Worm (Caenorhabditis elegans) whole organism, L4 larva: Measurements from ENCODE around the gene W09D10.5.

ENCODE experiments used
- F10B5.3 ChIP-seq: sonication (generic microtip); optimal IDR thresholded peaks from 2 replicates; lab custom pipeline; 2016; ENCODE audit warnings: mild to moderate bottlenecking, missing genetic modification characterization, missing compliant biosample characterization
- F49E8.2 ChIP-seq: sonication (generic microtip); optimal IDR thresholded peaks from 2 replicates; lab custom pipeline; 2016; ENCODE audit warnings: missing compliant biosample characterization, mild to moderate bottlenecking, missing genetic modification characterization, borderline replicate concordance
- R02D3.7 ChIP-seq: fragments of 150-350 bp; sonication (generic microtip); optimal IDR thresholded peaks from 3 replicates; lab custom pipeline; 2014; ENCODE audit warnings: missing biosample characterization, missing genetic modification characterization
- Y48G9A.11 ChIP-seq: fragments of 200-800 bp; sonication (Bioruptor generic); IDR thresholded peaks from 2 replicates; pipeline ENCODE4 v1.3.6; 2022; ENCODE audit warnings: missing genetic modification reagents, missing genetic modification characterization, missing compliant biosample characterization
- ZK337.2 ChIP-seq: fragments of 200-800 bp; sonication (Bioruptor generic); IDR thresholded peaks from 2 replicates; pipeline ENCODE4 v1.3.6; 2022; ENCODE audit warnings: missing genetic modification reagents, missing genetic modification characterization, missing compliant biosample characterization
- aha-1 ChIP-seq: fragments of 150-350 bp; peaks from one replicate; lab custom pipeline; 2014; ENCODE audit warnings: missing biosample characterization, missing genetic modification characterization
- aly-2 ChIP-seq: sonication (generic microtip); optimal IDR thresholded peaks from 2 replicates; lab custom pipeline; 2018; ENCODE audit warnings: missing biosample characterization, missing genetic modification characterization
- ama-1 ChIP-seq: fragments of 150-350 bp; optimal IDR thresholded peaks from 2 replicates; lab custom pipeline; 2014; ENCODE audit warnings: inconsistent platforms, mixed read lengths
- ceh-20 ChIP-seq: fragments of 200-800 bp; sonication (Bioruptor generic); IDR thresholded peaks from 2 replicates; pipeline ENCODE4 v1.3.6; 2022; ENCODE audit warnings: missing genetic modification reagents, missing genetic modification characterization, missing compliant biosample characterization
- daf-19 ChIP-seq: fragments of 200-800 bp; sonication (Bioruptor generic); conservative IDR thresholded peaks from 2 replicates; pipeline ENCODE4 v1.3.6; 2022; ENCODE audit warnings: missing genetic modification characterization, missing compliant biosample characterization
- dmd-6 ChIP-seq: fragments of 200-800 bp; sonication (Bioruptor generic); IDR thresholded peaks from 2 replicates; pipeline ENCODE4 v1.3.6; 2022; ENCODE audit warnings: missing genetic modification reagents, missing genetic modification characterization, missing compliant biosample characterization
- egl-27 ChIP-seq: sonication (generic microtip); optimal IDR thresholded peaks from 3 replicates; lab custom pipeline; 2017; ENCODE audit warnings: missing biosample characterization, missing genetic modification reagents, missing genetic modification characterization
- fos-1 ChIP-seq: fragments of 150-350 bp; optimal IDR thresholded peaks from 2 replicates; lab custom pipeline; 2014; ENCODE audit warnings: missing biosample characterization, missing genetic modification characterization
- gei-8 ChIP-seq: fragments of 200-800 bp; sonication (Bioruptor generic); optimal IDR thresholded peaks from 2 replicates; lab custom pipeline; 2018; ENCODE audit warnings: mild to moderate bottlenecking, missing genetic modification characterization, missing compliant biosample characterization
- hif-1 ChIP-seq, 2 experiments: sonication (generic microtip); optimal IDR thresholded peaks; 2 replicates each; lab custom pipeline; 2016 to 2017; ENCODE audit warnings: missing compliant biosample characterization in 2 of 2, missing genetic modification characterization in 2 of 2, missing genetic modification reagents in 2 of 2, missing genotype in 2 of 2, mild to moderate bottlenecking in 1 of 2
- lim-7 ChIP-seq: fragments of 200-800 bp; sonication (Bioruptor generic); IDR thresholded peaks from 2 replicates; pipeline ENCODE4 v1.3.6; 2022; ENCODE audit warnings: missing genetic modification characterization, missing compliant biosample characterization
- lin-13 ChIP-seq: fragments of 150-350 bp; optimal IDR thresholded peaks from 2 replicates; lab custom pipeline; 2014; ENCODE audit warnings: missing biosample characterization, missing genetic modification reagents, missing genetic modification characterization
- lin-38 ChIP-seq: fragments of 200-800 bp; sonication (Bioruptor generic); IDR thresholded peaks from 2 replicates; pipeline ENCODE4 v1.3.6; 2022; ENCODE audit warnings: missing genetic modification reagents, missing genetic modification characterization, missing compliant biosample characterization
- lsy-2 ChIP-seq, 2 experiments: fragments of 150-350 bp in 1 of 2; sonication (generic microtip) in 1 of 2; optimal IDR thresholded peaks; 2 replicates each; lab custom pipeline; 2014 to 2017; ENCODE audit warnings: missing biosample characterization in 2 of 2, missing genetic modification characterization in 2 of 2
- madf-9 ChIP-seq: fragments of 200-800 bp; sonication (Bioruptor generic); conservative IDR thresholded peaks from 2 replicates; pipeline ENCODE4 v1.3.6; 2022; ENCODE audit warnings: missing genetic modification reagents, missing genetic modification characterization, missing compliant biosample characterization
- mdl-1 ChIP-seq, 2 experiments: fragments of 150-350 bp in 1 of 2; sonication (generic microtip) in 1 of 2; optimal IDR thresholded peaks; 2 replicates each; lab custom pipeline; 2014 to 2017; ENCODE audit warnings: missing biosample characterization in 2 of 2, missing genetic modification characterization in 2 of 2
- mep-1 ChIP-seq: fragments of 150-350 bp; sonication (generic microtip); optimal IDR thresholded peaks from 3 replicates; lab custom pipeline; 2014; ENCODE audit warnings: missing biosample characterization, missing genetic modification characterization
- mes-2 ChIP-seq: sonication (generic microtip); optimal IDR thresholded peaks from 2 replicates; lab custom pipeline; 2016; ENCODE audit warnings: missing genotype, mild to moderate bottlenecking, missing genetic modification characterization, missing compliant biosample characterization; ENCODE audit not compliant: poor library complexity, severe bottlenecking
- nhr-102 ChIP-seq: sonication (generic microtip); optimal IDR thresholded peaks from 2 replicates; lab custom pipeline; 2016; ENCODE audit warnings: mild to moderate bottlenecking, missing genetic modification characterization, moderate library complexity, missing compliant biosample characterization
- nhr-237 ChIP-seq: sonication (generic microtip); optimal IDR thresholded peaks from 2 replicates; lab custom pipeline; 2017; ENCODE audit warnings: missing biosample characterization, missing genetic modification characterization
- nhr-28 ChIP-seq: fragments of 150-350 bp; optimal IDR thresholded peaks from 2 replicates; lab custom pipeline; 2014; ENCODE audit warnings: missing biosample characterization, missing genetic modification characterization
- nhr-6 ChIP-seq: fragments of 150-350 bp; optimal IDR thresholded peaks from 2 replicates; lab custom pipeline; 2014; ENCODE audit warnings: missing biosample characterization, missing genetic modification characterization
- nhr-76 ChIP-seq: fragments of 150-350 bp; optimal IDR thresholded peaks from 2 replicates; lab custom pipeline; 2014; ENCODE audit warnings: missing biosample characterization, missing genetic modification characterization
- nhr-77 ChIP-seq: fragments of 150-350 bp; optimal IDR thresholded peaks from 2 replicates; lab custom pipeline; 2014; ENCODE audit warnings: missing biosample characterization, missing genetic modification characterization
- pha-4 ChIP-seq, 2 experiments: fragments of 150-350 bp in 1 of 2; fragments of 200-800 bp in 1 of 2; sonication (Bioruptor generic) in 1 of 2; IDR thresholded peaks in 1 of 2; optimal IDR thresholded peaks in 1 of 2; 2 replicates each; pipeline versions ENCODE4 v1.3.6 to Lab custom; 2014 to 2022; ENCODE audit warnings: missing genetic modification characterization in 2 of 2, missing genetic modification reagents in 2 of 2, missing biosample characterization in 1 of 2, missing compliant biosample characterization in 1 of 2
- php-3 ChIP-seq: fragments of 200-800 bp; sonication (Bioruptor generic); IDR thresholded peaks from 2 replicates; pipeline ENCODE4 v1.3.6; 2022; ENCODE audit warnings: missing genetic modification reagents, missing genetic modification characterization, missing compliant biosample characterization
- rbr-2 ChIP-seq: sonication (generic microtip); optimal IDR thresholded peaks from 2 replicates; lab custom pipeline; 2016; ENCODE audit warnings: missing genotype, missing genetic modification characterization, missing compliant biosample characterization
- sdz-12 ChIP-seq: fragments of 200-800 bp; sonication (Bioruptor generic); optimal IDR thresholded peaks from 2 replicates; lab custom pipeline; 2018; ENCODE audit warnings: mild to moderate bottlenecking, missing genetic modification characterization, missing compliant biosample characterization
- set-16 ChIP-seq: fragments of 200-800 bp; sonication (Bioruptor generic); IDR thresholded peaks from 2 replicates; pipeline ENCODE4 v1.3.6; 2022; ENCODE audit warnings: missing genetic modification reagents, missing genetic modification characterization, missing compliant biosample characterization
- skn-1 ChIP-seq: fragments of 150-350 bp; optimal IDR thresholded peaks from 2 replicates; lab custom pipeline; 2014; ENCODE audit warnings: missing biosample characterization, missing genetic modification characterization
- spr-1 ChIP-seq: sonication (generic microtip); optimal IDR thresholded peaks from 2 replicates; lab custom pipeline; 2016; ENCODE audit warnings: mild to moderate bottlenecking, missing genetic modification characterization, missing compliant biosample characterization
- spr-3 ChIP-seq: fragments of 200-800 bp; sonication (Bioruptor generic); optimal IDR thresholded peaks from 2 replicates; lab custom pipeline; 2018; ENCODE audit warnings: mild to moderate bottlenecking, missing genetic modification characterization, missing compliant biosample characterization
- tag-97 ChIP-seq: fragments of 200-800 bp; sonication (Bioruptor generic); IDR thresholded peaks from 2 replicates; pipeline ENCODE4 v1.3.6; 2022; ENCODE audit warnings: missing genetic modification characterization, missing compliant biosample characterization
- tra-1 ChIP-seq: fragments of 200-800 bp; sonication (Bioruptor generic); IDR thresholded peaks from 2 replicates; pipeline ENCODE4 v1.3.6; 2022; ENCODE audit warnings: missing genetic modification reagents, missing genetic modification characterization, missing compliant biosample characterization
- unc-62 ChIP-seq, 3 experiments: fragments of 150-350 bp in 1 of 3; sonication (generic microtip); optimal IDR thresholded peaks in 2 of 3; peaks in 1 of 3; 1 replicate in 1 of 3; 2 replicates in 2 of 3; lab custom pipeline; 2014 to 2017; ENCODE audit warnings: missing biosample characterization in 3 of 3, missing genetic modification characterization in 3 of 3, missing genetic modification reagents in 3 of 3, missing genotype in 1 of 3
- vab-7 ChIP-seq: fragments of 200-800 bp; sonication (Bioruptor generic); IDR thresholded peaks from 2 replicates; pipeline ENCODE4 v1.3.6; 2022; ENCODE audit warnings: missing genetic modification reagents, missing genetic modification characterization, missing compliant biosample characterization
- zfp-2 ChIP-seq: sonication (generic microtip); optimal IDR thresholded peaks from 2 replicates; lab custom pipeline; 2016; ENCODE audit warnings: mild to moderate bottlenecking, missing genetic modification characterization, missing compliant biosample characterization
- zfp-3 ChIP-seq: fragments of 200-800 bp; sonication (Bioruptor generic); conservative IDR thresholded peaks from 2 replicates; pipeline ENCODE4 v1.3.6; 2022; ENCODE audit warnings: missing genetic modification reagents, missing genetic modification characterization, missing compliant biosample characterization
- zip-11 ChIP-seq: fragments of 200-800 bp; sonication (Bioruptor generic); IDR thresholded peaks from 2 replicates; pipeline ENCODE4 v1.3.6; 2022; ENCODE audit warnings: missing genetic modification characterization, missing compliant biosample characterization

The W09D10.5 gene

DNA sequence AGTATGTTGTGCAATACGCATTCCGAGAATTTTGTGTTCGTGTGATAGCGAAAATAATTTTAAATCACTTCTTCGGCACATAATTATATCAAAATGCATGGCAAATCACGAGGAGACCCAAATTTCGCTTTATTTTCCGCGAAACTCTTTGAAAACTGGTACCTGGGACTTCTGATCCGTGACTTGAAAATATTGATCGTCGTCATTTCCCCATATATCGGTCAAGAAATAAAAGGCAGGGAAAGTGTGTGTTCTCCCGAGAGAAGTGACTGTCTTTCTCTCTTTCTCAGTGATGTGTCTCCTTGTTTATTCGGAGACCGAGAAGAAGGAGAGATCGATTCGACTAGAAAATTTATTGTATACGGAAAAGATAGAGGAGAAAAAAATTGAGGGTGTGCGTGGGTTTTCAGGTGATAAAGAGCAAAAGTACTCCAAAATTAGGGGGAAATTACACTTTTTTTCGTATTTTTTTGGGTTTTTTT, at the start of gene W09D10.5 (continued):
- TF ChIP-seq zfp-3 (GFP tag; lab: Robert Waterston, UW) (no peak), zfp-2 (no peak), lin-38 (GFP tag; lab: Robert Waterston, UW) (peak; percentile 44), dmd-6 (GFP tag; lab: Robert Waterston, UW) (peak; percentile 51; the same call in 1 of the 2 replicates), mdl-1 (tag; optimal IDR thresholded peaks at IDR 0.05; lab: Kevin White, UChicago) (no peak), hif-1 (tag; optimal IDR thresholded peaks at IDR 0.05; lab: Kevin White, UChicago) (peak in 1 of 2 experiments; percentile 55), nhr-237 (no peak), unc-62 (GFP tag; optimal IDR thresholded peaks at IDR 0.05 in 1 of 2; lab: Kevin White, UChicago) (peak in 1 of 2 experiments; percentile 62), unc-62 (tag; optimal IDR thresholded peaks at IDR 0.05; lab: Kevin White, UChicago) (no peak), nhr-102 (tag; lab: Kevin White, UChicago) (peak; percentile 9), pha-4 (GFP tag; IDR thresholded peaks at IDR 0.05; lab: Robert Waterston, UW) (0 out of 2 replicates have a peak, but pooled peaks have one; percentile 44), pha-4 (tag; optimal IDR thresholded peaks at IDR 0.05; lab: Kevin White, UChicago) (no peak), nhr-76 (tag; lab: Kevin White, UChicago) (no peak), aha-1 (tag; lab: Kevin White, UChicago) (peak; percentile 91), nhr-77 (tag; lab: Kevin White, UChicago) (no peak), set-16 (GFP tag; lab: Robert Waterston, UW) (no peak), madf-9 (no peak), mes-2 (tag; lab: Kevin White, UChicago) (peak; percentile 41)

ce11 chrIII:10759050-10760023, 48.0 kb upstream of the W09D10.5 start, which contains the start of gene tasp-1:
TSS of gene tasp-1 (plus strand) at chrIII:10759307.
- TF ChIP-seq madf-9 (peak; percentile 100), mep-1 (peak; percentile 100), ama-1 (lab: Kevin White, UChicago) (peak; percentile 77), F10B5.3 (tag; lab: Kevin White, UChicago) (peak; percentile 91), rbr-2 (peak; percentile 100), ceh-20 (peak; percentile 100), hif-1 (tag; optimal IDR thresholded peaks at IDR 0.05; lab: Kevin White, UChicago) (peak; percentile 95 to 99), lin-38 (GFP tag; lab: Robert Waterston, UW) (peak; percentile 99), spr-1 (tag; lab: Kevin White, UChicago) (peak; percentile 98), aly-2 (tag; lab: Kevin White, UChicago) (peak; percentile 94), Y48G9A.11 (GFP tag; lab: Robert Waterston, UW) (peak; percentile 96), gei-8 (GFP tag; lab: Kevin White, UChicago) (peak; percentile 99), dmd-6 (GFP tag; lab: Robert Waterston, UW) (peak; percentile 100), daf-19 (GFP tag; lab: Robert Waterston, UW) (peak; percentile 99), R02D3.7 (tag; lab: Kevin White, UChicago) (peak; percentile 71), tag-97 (peak; percentile 96), skn-1 (tag; lab: Kevin White, UChicago) (peak; percentile 98), lsy-2 (tag; optimal IDR thresholded peaks at IDR 0.05; lab: Kevin White, UChicago) (peak; percentile 98 to 99), unc-62 (GFP tag; optimal IDR thresholded peaks at IDR 0.05 in 1 of 2; lab: Kevin White, UChicago) (peak; percentile 68 to 100), unc-62 (tag; optimal IDR thresholded peaks at IDR 0.05; lab: Kevin White, UChicago) (peak; percentile 90), lin-13 (GFP tag; lab: Kevin White, UChicago) (peak; percentile 100), nhr-6 (peak; percentile 100), lim-7 (GFP tag; lab: Robert Waterston, UW) (peak; percentile 98), spr-3 (peak; percentile 99), vab-7 (GFP tag; lab: Robert Waterston, UW) (peak; percentile 100), sdz-12 (GFP tag; lab: Kevin White, UChicago) (peak; percentile 100), fos-1 (tag; lab: Kevin White, UChicago) (peak; percentile 91), tra-1 (GFP tag; lab: Robert Waterston, UW) (peak; percentile 100), F49E8.2 (tag; lab: Kevin White, UChicago) (peak; percentile 95), nhr-237 (peak; percentile 87), php-3 (peak; percentile 99), zip-11 (GFP tag; lab: Robert Waterston, UW) (peak; percentile 80; the same call in 1 of the 2 replicates), ZK337.2 (GFP tag; lab: Robert Waterston, UW) (peak; percentile 96), nhr-28 (tag; lab: Kevin White, UChicago) (peak; percentile 100), egl-27 (tag; lab: Kevin White, UChicago) (peak; percentile 88)
